Fruit fly (Drosophila melanogaster) whole organism, wandering third instar larva: Measurements from ENCODE around the gene Ube3a.

Source experiments
- Jra ChIP-seq: sonication (Bioruptor generic); optimal IDR thresholded peaks from 2 replicates; lab custom pipeline; 2016; ENCODE audit warnings: missing biosample characterization, missing genetic modification characterization
- ey ChIP-seq: fragments of 200-800 bp; sonication (Bioruptor generic); optimal IDR thresholded peaks from 2 replicates; lab custom pipeline; 2016; ENCODE audit warnings: missing biosample characterization, missing genetic modification characterization
- fru ChIP-seq: fragments of 200-800 bp; sonication (Bioruptor generic); optimal IDR thresholded peaks from 3 replicates; lab custom pipeline; 2016; ENCODE audit warnings: missing biosample characterization, mild to moderate bottlenecking, missing genetic modification characterization
- pan ChIP-seq: fragments of >200 bp; optimal IDR thresholded peaks from 2 replicates; lab custom pipeline; 2017

DNA sequence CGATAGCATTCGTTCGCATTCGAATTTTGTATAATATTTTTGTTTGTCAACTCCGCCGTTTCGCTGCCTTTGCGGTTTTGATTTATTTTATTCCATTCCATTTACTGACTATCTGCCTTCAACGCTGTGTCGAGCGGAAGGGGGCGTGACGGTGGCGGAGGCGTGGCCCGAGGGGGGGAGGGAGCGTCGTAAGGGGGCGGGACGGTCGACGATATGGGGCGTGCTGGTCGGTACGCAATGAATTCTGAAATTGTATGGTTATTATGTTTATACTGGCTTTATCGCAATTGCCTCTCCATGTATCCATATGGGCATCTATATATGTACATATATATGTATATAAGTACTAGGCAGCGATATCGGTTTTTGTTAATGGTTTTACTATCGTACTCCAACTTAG is 26.4 kb downstream of the Ube3a start:
- TF ChIP-seq pan (lab: Kevin White, UChicago) (no peak), ey (GFP tag; lab: Kevin White, UChicago) (no peak), fru (GFP tag; lab: Kevin White, UChicago) (no peak), Jra (no peak)
